Worm (Caenorhabditis elegans) whole organism, late embryonic: ENCODE measurements around the gene faxc-1.

Experiments
- K02D7.2 ChIP-seq: sonication (generic microtip); optimal IDR thresholded peaks from 2 replicates; lab custom pipeline; 2017; ENCODE audit warnings: mild to moderate bottlenecking, missing genetic modification characterization, missing compliant biosample characterization
- K09A11.1 ChIP-seq: sonication (generic microtip); optimal IDR thresholded peaks from 2 replicates; lab custom pipeline; 2017; ENCODE audit warnings: antibody characterized with exemption, mild to moderate bottlenecking, missing genetic modification characterization, missing compliant biosample characterization; ENCODE audit not compliant: insufficient read depth
- ahr-1 ChIP-seq: sonication (generic microtip); optimal IDR thresholded peaks from 2 replicates; lab custom pipeline; 2016; ENCODE audit warnings: missing genetic modification characterization, missing compliant biosample characterization
- ceh-19 ChIP-seq: fragments of 200-800 bp; sonication (Bioruptor generic); optimal IDR thresholded peaks from 2 replicates; lab custom pipeline; 2018; ENCODE audit warnings: mild to moderate bottlenecking, missing genetic modification characterization, missing compliant biosample characterization
- ceh-2 ChIP-seq: sonication (generic microtip); optimal IDR thresholded peaks from 2 replicates; lab custom pipeline; 2016; ENCODE audit warnings: missing genotype, missing genetic modification characterization, missing compliant biosample characterization
- ceh-22 ChIP-seq: sonication (generic microtip); optimal IDR thresholded peaks from 2 replicates; lab custom pipeline; 2017; ENCODE audit warnings: missing biosample characterization, missing genetic modification characterization
- ceh-45 ChIP-seq: fragments of 200-800 bp; sonication (Bioruptor generic); IDR thresholded peaks from 2 replicates; pipeline ENCODE4 v1.3.6; 2022; ENCODE audit warnings: missing genetic modification reagents, missing genetic modification characterization, missing compliant biosample characterization
- ceh-48 ChIP-seq: sonication (generic microtip); optimal IDR thresholded peaks from 2 replicates; lab custom pipeline; 2016; ENCODE audit warnings: missing genetic modification characterization, inconsistent platforms, missing compliant biosample characterization
- che-1 ChIP-seq: sonication (generic microtip); optimal IDR thresholded peaks from 2 replicates; lab custom pipeline; 2016; ENCODE audit warnings: mild to moderate bottlenecking, missing genetic modification characterization, missing compliant biosample characterization
- elt-2 ChIP-seq: sonication (generic microtip); optimal IDR thresholded peaks from 2 replicates; lab custom pipeline; 2016; ENCODE audit warnings: missing genetic modification reagents, missing genetic modification characterization, missing compliant biosample characterization
- ets-4 ChIP-seq: sonication (generic microtip); optimal IDR thresholded peaks from 2 replicates; lab custom pipeline; 2016; ENCODE audit warnings: missing genetic modification characterization, missing compliant biosample characterization
- eyg-1 ChIP-seq: sonication (generic microtip); optimal IDR thresholded peaks from 2 replicates; lab custom pipeline; 2016; ENCODE audit warnings: missing genotype, missing genetic modification characterization, missing compliant biosample characterization
- fkh-6 ChIP-seq: sonication (generic microtip); optimal IDR thresholded peaks from 2 replicates; lab custom pipeline; 2016; ENCODE audit warnings: missing genetic modification characterization, missing compliant biosample characterization
- hlh-13 ChIP-seq: fragments of 200-800 bp; sonication (Bioruptor generic); optimal IDR thresholded peaks from 2 replicates; lab custom pipeline; 2018; ENCODE audit warnings: mild to moderate bottlenecking, missing genetic modification characterization, missing compliant biosample characterization
- hlh-15 ChIP-seq: sonication (generic microtip); optimal IDR thresholded peaks from 2 replicates; lab custom pipeline; 2016; ENCODE audit warnings: missing genetic modification characterization, missing compliant biosample characterization
- hlh-6 ChIP-seq: sonication (generic microtip); optimal IDR thresholded peaks from 2 replicates; lab custom pipeline; 2016; ENCODE audit warnings: missing genotype, missing genetic modification characterization, missing compliant biosample characterization
- hlh-8 ChIP-seq: sonication (generic microtip); optimal IDR thresholded peaks from 2 replicates; lab custom pipeline; 2016; ENCODE audit warnings: missing genotype, missing genetic modification characterization, missing compliant biosample characterization
- lin-11 ChIP-seq: fragments of 200-800 bp; sonication (Bioruptor generic); optimal IDR thresholded peaks from 2 replicates; lab custom pipeline; 2018; ENCODE audit warnings: mild to moderate bottlenecking, missing genetic modification characterization, missing compliant biosample characterization
- nfya-1 ChIP-seq: sonication (generic microtip); optimal IDR thresholded peaks from 2 replicates; lab custom pipeline; 2017; ENCODE audit warnings: missing genetic modification characterization, mild to moderate bottlenecking, missing compliant biosample characterization, antibody characterized with exemption, moderate library complexity
- odd-2 ChIP-seq: sonication (generic microtip); optimal IDR thresholded peaks from 2 replicates; lab custom pipeline; 2017; ENCODE audit warnings: antibody characterized with exemption, mild to moderate bottlenecking, missing genetic modification characterization, missing compliant biosample characterization
- pat-9 ChIP-seq: fragments of 200-800 bp; sonication (Bioruptor generic); optimal IDR thresholded peaks from 2 replicates; lab custom pipeline; 2018; ENCODE audit warnings: mild to moderate bottlenecking, missing genetic modification characterization, moderate library complexity, missing compliant biosample characterization
- pax-1 ChIP-seq: fragments of 150-350 bp; optimal IDR thresholded peaks from 2 replicates; lab custom pipeline; 2014; ENCODE audit warnings: missing biosample characterization, missing genetic modification characterization
- pqm-1 ChIP-seq: sonication (generic microtip); optimal IDR thresholded peaks from 2 replicates; lab custom pipeline; 2016; ENCODE audit warnings: missing genetic modification characterization, missing compliant biosample characterization
- pros-1 ChIP-seq: fragments of 150-350 bp; optimal IDR thresholded peaks from 2 replicates; lab custom pipeline; 2014; ENCODE audit warnings: missing biosample characterization, missing genetic modification reagents, missing genetic modification characterization
- ref-2 ChIP-seq: sonication (generic microtip); optimal IDR thresholded peaks from 2 replicates; lab custom pipeline; 2016; ENCODE audit warnings: missing genetic modification characterization, missing compliant biosample characterization
- rnt-1 ChIP-seq: sonication (generic microtip); optimal IDR thresholded peaks from 2 replicates; lab custom pipeline; 2016; ENCODE audit warnings: missing genetic modification characterization, missing compliant biosample characterization
- sox-2 ChIP-seq: fragments of 200-800 bp; sonication (Bioruptor generic); IDR thresholded peaks from 2 replicates; pipeline ENCODE4 v1.3.6; 2022; ENCODE audit warnings: missing genetic modification reagents, missing genetic modification characterization, missing compliant biosample characterization
- tbx-2 ChIP-seq: sonication (generic microtip); optimal IDR thresholded peaks from 2 replicates; lab custom pipeline; 2016; ENCODE audit warnings: missing genetic modification characterization, missing compliant biosample characterization
- unc-55 ChIP-seq: sonication (generic microtip); optimal IDR thresholded peaks from 2 replicates; lab custom pipeline; 2017; ENCODE audit warnings: missing biosample characterization, missing genetic modification reagents, missing genetic modification characterization
- unc-86 ChIP-seq: sonication (generic microtip); optimal IDR thresholded peaks from 2 replicates; lab custom pipeline; 2016; ENCODE audit warnings: missing genetic modification characterization, missing compliant biosample characterization
- zip-5 ChIP-seq: sonication (generic microtip); optimal IDR thresholded peaks from 2 replicates; lab custom pipeline; 2016; ENCODE audit warnings: missing genetic modification characterization, missing compliant biosample characterization

faxc-1 gene

DNA sequence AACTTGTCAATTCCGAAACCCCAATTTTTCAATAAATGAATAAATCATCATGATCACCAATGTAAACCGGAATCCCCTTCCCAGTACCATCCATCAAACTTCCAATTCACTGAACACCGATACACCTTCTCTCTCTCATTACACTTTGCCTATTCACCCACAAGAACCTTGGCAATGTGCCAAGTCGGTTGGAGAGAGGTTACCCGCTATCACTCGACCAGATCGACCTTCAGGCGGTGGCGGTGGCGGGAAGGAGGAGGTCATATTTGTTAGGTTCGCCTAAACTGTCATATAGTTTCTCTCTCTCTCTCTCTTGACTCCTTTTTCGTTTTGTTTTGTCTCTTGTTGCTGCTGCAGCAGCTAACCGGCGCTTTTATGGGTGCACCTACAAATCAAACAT is 1.4 kb upstream of the faxc-1 start:
- TF ChIP-seq ceh-45 (GFP tag; lab: Robert Waterston, UW) (no peak), ref-2 (tag; lab: Kevin White, UChicago) (peak; percentile 3), hlh-8 (tag; lab: Kevin White, UChicago) (no peak), pax-1 (tag; lab: Kevin White, UChicago) (peak; percentile 20), sox-2 (no peak), che-1 (tag; lab: Kevin White, UChicago) (no peak), rnt-1 (peak; percentile 38), ahr-1 (no peak), unc-55 (GFP tag; lab: Kevin White, UChicago) (peak; percentile 31), tbx-2 (tag; lab: Kevin White, UChicago) (peak; percentile 14), hlh-15 (tag; lab: Kevin White, UChicago) (no peak)

DNA sequence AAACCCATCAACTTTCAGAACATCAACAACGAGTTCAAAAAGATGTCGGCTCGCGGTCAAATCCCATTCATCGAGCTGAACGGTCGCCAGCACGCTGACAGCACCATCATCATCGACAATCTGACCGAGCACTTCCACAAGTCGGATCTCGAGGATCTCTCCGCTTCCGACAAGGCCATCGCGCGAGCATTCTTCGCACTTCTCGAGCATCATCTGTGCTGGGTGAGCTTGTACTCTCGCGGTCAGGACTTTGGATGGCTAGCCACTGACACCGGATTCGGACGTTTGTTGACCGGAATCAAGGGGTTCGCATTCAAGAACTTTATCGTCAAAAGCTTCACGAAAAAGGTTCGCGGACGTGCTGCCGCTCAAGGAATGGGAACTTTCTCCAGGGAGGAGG is 855 bp downstream of the faxc-1 start:
- no peak for TF ChIP-seq ceh-19 (GFP tag; lab: Kevin White, UChicago)
- TF ChIP-seq pat-9 (tag; lab: Kevin White, UChicago): no peak
- no peak for TF ChIP-seq zip-5
- TF ChIP-seq ceh-22 (tag; lab: Kevin White, UChicago): no peak
- TF ChIP-seq sox-2: no peak
- no peak for TF ChIP-seq hlh-13 (GFP tag; lab: Kevin White, UChicago)
- TF ChIP-seq K02D7.2: no peak
- no peak for TF ChIP-seq pqm-1 (tag; lab: Kevin White, UChicago)
- TF ChIP-seq K09A11.1 (tag; lab: Kevin White, UChicago): no peak
- no peak for TF ChIP-seq fkh-6 (tag; lab: Kevin White, UChicago)
- no peak for TF ChIP-seq hlh-6 (tag; lab: Kevin White, UChicago)
- no peak for TF ChIP-seq pax-1 (tag; lab: Kevin White, UChicago)
- no peak for TF ChIP-seq odd-2 (tag; lab: Kevin White, UChicago)
- TF ChIP-seq ref-2 (tag; lab: Kevin White, UChicago): no peak
- TF ChIP-seq eyg-1 (tag; lab: Kevin White, UChicago): no peak
- TF ChIP-seq elt-2 (tag; lab: Kevin White, UChicago): no peak
- TF ChIP-seq ceh-45 (GFP tag; lab: Robert Waterston, UW): no peak

DNA sequence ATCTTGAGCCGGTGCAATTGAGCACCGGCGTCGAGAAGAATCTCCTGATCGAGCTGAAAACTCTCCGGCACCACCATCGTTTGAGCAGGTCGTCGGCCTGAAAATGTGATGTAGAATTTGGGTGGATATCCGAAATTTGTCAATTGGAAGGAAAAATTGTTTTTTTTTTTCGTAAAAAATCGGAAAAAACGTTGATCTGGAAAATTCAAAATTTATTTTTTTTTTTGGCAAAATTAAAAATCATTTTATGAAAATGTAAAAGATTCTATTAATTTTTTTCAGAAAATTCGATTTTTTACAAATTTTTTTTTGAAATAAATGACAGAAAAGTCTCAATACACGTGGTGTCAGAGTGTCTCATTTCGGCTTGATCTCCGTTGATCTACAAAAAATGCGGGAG is 2.2 kb downstream of the faxc-1 start, which contains the start of gene tric-1B.1:
Gene tric-1B.1, minus strand, starts transcription at position 101 of the 400 bp plus-strand sequence.
- TF ChIP-seq hlh-6 (tag; lab: Kevin White, UChicago) (no peak), unc-86 (no peak)

DNA sequence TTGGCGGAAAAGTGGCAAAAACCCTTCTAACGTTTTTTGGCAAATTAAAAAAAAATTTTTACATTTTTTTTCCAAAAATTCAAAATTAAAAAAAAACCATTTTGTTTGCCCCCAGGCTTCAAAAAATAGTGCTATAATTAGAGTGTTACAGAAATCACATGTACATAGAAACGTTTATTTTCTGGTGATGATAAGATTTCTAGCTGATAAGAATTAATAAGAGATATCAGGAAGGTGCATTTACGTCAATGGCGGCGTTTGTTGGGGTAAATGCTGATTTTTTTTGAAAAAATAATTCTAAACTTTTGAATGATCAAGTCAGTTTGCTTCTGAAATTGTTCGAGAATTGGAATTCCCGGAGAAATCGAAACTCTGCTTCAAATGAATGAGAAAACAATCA is 2.8 kb downstream of the faxc-1 start:
- no peak for TF ChIP-seq pat-9 (tag; lab: Kevin White, UChicago)
- TF ChIP-seq hlh-6 (tag; lab: Kevin White, UChicago): no peak
- TF ChIP-seq elt-2 (tag; lab: Kevin White, UChicago): peak; percentile 76
- no peak for TF ChIP-seq pros-1 (tag; lab: Kevin White, UChicago)

DNA sequence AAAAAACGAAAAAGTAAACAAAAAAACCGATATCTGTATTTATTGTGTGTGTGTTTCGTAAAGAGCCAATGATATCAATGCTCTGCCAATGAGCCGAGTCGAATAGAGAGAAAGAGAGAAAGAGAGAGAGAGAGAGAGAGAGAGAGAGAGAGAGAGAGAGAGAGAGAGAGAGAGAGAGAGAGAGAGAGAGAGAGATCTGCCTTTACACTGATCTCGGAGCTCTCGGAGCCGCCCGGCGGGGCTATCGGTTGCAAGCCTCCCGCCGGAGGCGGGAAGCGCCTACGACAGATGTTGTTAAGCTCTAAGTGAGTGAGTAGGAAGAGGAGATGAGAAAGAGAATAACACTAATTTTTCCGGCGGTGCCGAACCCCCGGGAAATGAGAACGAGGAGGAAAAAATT is 4.9 kb downstream of the faxc-1 start:
- TF ChIP-seq zip-5: no peak
- TF ChIP-seq pat-9 (tag; lab: Kevin White, UChicago): peak; percentile 36
- TF ChIP-seq nfya-1 (tag; lab: Kevin White, UChicago): peak; percentile 52
- TF ChIP-seq lin-11 (tag; lab: Kevin White, UChicago): no peak
- TF ChIP-seq ets-4 (tag; lab: Kevin White, UChicago): no peak
- TF ChIP-seq ceh-19 (GFP tag; lab: Kevin White, UChicago): no peak

DNA sequence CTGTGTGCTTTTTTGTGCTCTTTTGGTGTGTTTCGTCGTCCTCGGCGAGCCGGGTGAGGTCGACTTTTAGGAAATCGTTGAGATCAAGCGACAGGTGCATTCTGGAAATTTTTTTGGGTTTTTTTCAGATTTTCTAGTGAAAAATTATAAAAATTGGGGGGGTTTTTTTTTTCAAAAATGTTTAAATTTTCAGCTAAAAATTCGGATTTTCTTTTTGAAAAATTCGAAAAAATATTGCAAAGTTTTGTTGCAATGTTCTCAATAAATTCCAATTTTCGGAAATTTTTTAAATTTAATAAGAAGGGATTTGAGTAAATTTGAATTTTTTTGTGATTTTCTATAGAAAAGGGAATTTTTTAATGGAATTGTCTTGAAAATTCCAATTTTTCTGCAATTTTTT is 11.0 kb downstream of the faxc-1 start, which contains the start of gene Y57A10A.27:
Gene Y57A10A.27, minus strand, starts transcription at position 101 of the 400 bp plus-strand sequence.
- TF ChIP-seq hlh-6 (tag; lab: Kevin White, UChicago): no peak
- TF ChIP-seq che-1 (tag; lab: Kevin White, UChicago): no peak
- TF ChIP-seq ceh-48 (tag; lab: Kevin White, UChicago): no peak
- TF ChIP-seq ceh-2 (tag; lab: Kevin White, UChicago): no peak
